Worm (Caenorhabditis elegans) whole organism, L4 larva: ENCODE results near the gene ppk-3.

ENCODE experiments used
- F26F4.8 ChIP-seq: fragments of 200-800 bp; sonication (Bioruptor generic); conservative IDR thresholded peaks from 2 replicates; pipeline ENCODE4 v1.3.6; 2022; ENCODE audit warnings: missing genetic modification characterization, missing compliant biosample characterization
- R02D3.7 ChIP-seq: fragments of 150-350 bp; sonication (generic microtip); optimal IDR thresholded peaks from 3 replicates; lab custom pipeline; 2014; ENCODE audit warnings: missing biosample characterization, missing genetic modification characterization
- Y5F2A.4 ChIP-seq: fragments of 200-800 bp; sonication (Bioruptor generic); optimal IDR thresholded peaks from 2 replicates; lab custom pipeline; 2018; ENCODE audit warnings: mild to moderate bottlenecking, missing genetic modification characterization, missing compliant biosample characterization
- ZK337.2 ChIP-seq: fragments of 200-800 bp; sonication (Bioruptor generic); IDR thresholded peaks from 2 replicates; pipeline ENCODE4 v1.3.6; 2022; ENCODE audit warnings: missing genetic modification reagents, missing genetic modification characterization, missing compliant biosample characterization
- aha-1 ChIP-seq: fragments of 150-350 bp; peaks from one replicate; lab custom pipeline; 2014; ENCODE audit warnings: missing biosample characterization, missing genetic modification characterization
- ama-1 ChIP-seq: fragments of 150-350 bp; optimal IDR thresholded peaks from 2 replicates; lab custom pipeline; 2014; ENCODE audit warnings: inconsistent platforms, mixed read lengths
- ceh-20 ChIP-seq: fragments of 200-800 bp; sonication (Bioruptor generic); IDR thresholded peaks from 2 replicates; pipeline ENCODE4 v1.3.6; 2022; ENCODE audit warnings: missing genetic modification reagents, missing genetic modification characterization, missing compliant biosample characterization
- ceh-82 ChIP-seq: sonication (generic microtip); optimal IDR thresholded peaks from 2 replicates; lab custom pipeline; 2017; ENCODE audit warnings: missing biosample characterization, missing genetic modification characterization
- daf-8 ChIP-seq: fragments of 200-800 bp; sonication (Bioruptor generic); IDR thresholded peaks from 2 replicates; pipeline ENCODE4 v1.3.6; 2022; ENCODE audit warnings: missing genetic modification characterization, missing compliant biosample characterization
- dmd-8 ChIP-seq: fragments of 200-800 bp; sonication (Bioruptor generic); IDR thresholded peaks from 2 replicates; pipeline ENCODE4 v1.3.6; 2022; ENCODE audit warnings: missing genetic modification characterization, missing compliant biosample characterization
- dmd-9 ChIP-seq: fragments of 200-800 bp; sonication (Bioruptor generic); IDR thresholded peaks from 2 replicates; pipeline ENCODE4 v1.3.6; 2022; ENCODE audit warnings: missing genetic modification reagents, missing genetic modification characterization, missing compliant biosample characterization
- duxl-1 ChIP-seq: sonication (generic microtip); optimal IDR thresholded peaks from 2 replicates; lab custom pipeline; 2016; ENCODE audit warnings: mild to moderate bottlenecking, missing genetic modification characterization, moderate library complexity, missing compliant biosample characterization; ENCODE audit not compliant: poor library complexity
- dve-1 ChIP-seq: sonication (generic microtip); optimal IDR thresholded peaks from 2 replicates; lab custom pipeline; 2017; ENCODE audit warnings: antibody characterized with exemption, mild to moderate bottlenecking, missing genetic modification characterization, missing compliant biosample characterization; ENCODE audit not compliant: insufficient read depth
- fkh-10 ChIP-seq: fragments of 150-350 bp; optimal IDR thresholded peaks from 2 replicates; lab custom pipeline; 2014; ENCODE audit warnings: missing biosample characterization, missing genetic modification reagents, missing genetic modification characterization
- hif-1 ChIP-seq, 2 experiments: sonication (generic microtip); optimal IDR thresholded peaks; 2 replicates each; lab custom pipeline; 2016 to 2017; ENCODE audit warnings: missing compliant biosample characterization in 2 of 2, missing genetic modification characterization in 2 of 2, missing genetic modification reagents in 2 of 2, missing genotype in 2 of 2, mild to moderate bottlenecking in 1 of 2
- hlh-30 ChIP-seq: sonication (generic microtip); optimal IDR thresholded peaks from 2 replicates; lab custom pipeline; 2017; ENCODE audit warnings: antibody characterized with exemption, mild to moderate bottlenecking, missing genetic modification characterization, missing compliant biosample characterization; ENCODE audit not compliant: insufficient read depth
- hmg-1.1 ChIP-seq: fragments of 200-800 bp; sonication (Bioruptor generic); IDR thresholded peaks from 2 replicates; pipeline ENCODE4 v1.3.6; 2022; ENCODE audit warnings: missing genetic modification reagents, missing genetic modification characterization, missing compliant biosample characterization
- lin-29 ChIP-seq: fragments of 200-800 bp; sonication (Bioruptor generic); IDR thresholded peaks from 2 replicates; pipeline ENCODE4 v1.3.6; 2022; ENCODE audit warnings: missing genetic modification reagents, missing genetic modification characterization, missing compliant biosample characterization
- lir-3 ChIP-seq: sonication (generic microtip); optimal IDR thresholded peaks from 2 replicates; lab custom pipeline; 2016; ENCODE audit warnings: mild to moderate bottlenecking, missing genetic modification characterization, missing compliant biosample characterization
- madf-9 ChIP-seq: fragments of 200-800 bp; sonication (Bioruptor generic); conservative IDR thresholded peaks from 2 replicates; pipeline ENCODE4 v1.3.6; 2022; ENCODE audit warnings: missing genetic modification reagents, missing genetic modification characterization, missing compliant biosample characterization
- mep-1 ChIP-seq: fragments of 150-350 bp; sonication (generic microtip); optimal IDR thresholded peaks from 3 replicates; lab custom pipeline; 2014; ENCODE audit warnings: missing biosample characterization, missing genetic modification characterization
- nhr-10 ChIP-seq: fragments of 150-350 bp; optimal IDR thresholded peaks from 2 replicates; lab custom pipeline; 2014; ENCODE audit warnings: missing biosample characterization, missing genetic modification characterization
- nhr-11 ChIP-seq: fragments of 150-350 bp; optimal IDR thresholded peaks from 2 replicates; lab custom pipeline; 2014; ENCODE audit warnings: missing biosample characterization, missing genetic modification characterization
- nhr-237 ChIP-seq: sonication (generic microtip); optimal IDR thresholded peaks from 2 replicates; lab custom pipeline; 2017; ENCODE audit warnings: missing biosample characterization, missing genetic modification characterization
- nhr-25 ChIP-seq: sonication (generic microtip); optimal IDR thresholded peaks from 2 replicates; lab custom pipeline; 2017; ENCODE audit warnings: missing genetic modification characterization, mild to moderate bottlenecking, missing compliant biosample characterization, antibody characterized with exemption, moderate library complexity, borderline replicate concordance; ENCODE audit not compliant: insufficient read depth
- nhr-28 ChIP-seq: fragments of 150-350 bp; optimal IDR thresholded peaks from 2 replicates; lab custom pipeline; 2014; ENCODE audit warnings: missing biosample characterization, missing genetic modification characterization
- nhr-76 ChIP-seq: fragments of 150-350 bp; optimal IDR thresholded peaks from 2 replicates; lab custom pipeline; 2014; ENCODE audit warnings: missing biosample characterization, missing genetic modification characterization
- pha-4 ChIP-seq, 2 experiments: fragments of 150-350 bp in 1 of 2; fragments of 200-800 bp in 1 of 2; sonication (Bioruptor generic) in 1 of 2; IDR thresholded peaks in 1 of 2; optimal IDR thresholded peaks in 1 of 2; 2 replicates each; pipeline versions ENCODE4 v1.3.6 to Lab custom; 2014 to 2022; ENCODE audit warnings: missing genetic modification characterization in 2 of 2, missing genetic modification reagents in 2 of 2, missing biosample characterization in 1 of 2, missing compliant biosample characterization in 1 of 2
- set-16 ChIP-seq: fragments of 200-800 bp; sonication (Bioruptor generic); IDR thresholded peaks from 2 replicates; pipeline ENCODE4 v1.3.6; 2022; ENCODE audit warnings: missing genetic modification reagents, missing genetic modification characterization, missing compliant biosample characterization
- unc-130 ChIP-seq: sonication (generic microtip); optimal IDR thresholded peaks from 2 replicates; lab custom pipeline; 2016; ENCODE audit warnings: missing genetic modification reagents, missing genetic modification characterization, missing compliant biosample characterization
- unc-39 ChIP-seq: sonication (generic microtip); optimal IDR thresholded peaks from 2 replicates; lab custom pipeline; 2017; ENCODE audit warnings: missing biosample characterization, missing genetic modification characterization
- unc-62 ChIP-seq, 3 experiments: fragments of 150-350 bp in 1 of 3; sonication (generic microtip); optimal IDR thresholded peaks in 2 of 3; peaks in 1 of 3; 1 replicate in 1 of 3; 2 replicates in 2 of 3; lab custom pipeline; 2014 to 2017; ENCODE audit warnings: missing biosample characterization in 3 of 3, missing genetic modification characterization in 3 of 3, missing genetic modification reagents in 3 of 3, missing genotype in 1 of 3
- zag-1 ChIP-seq: fragments of 150-350 bp; optimal IDR thresholded peaks from 2 replicates; lab custom pipeline; 2014; ENCODE audit warnings: missing biosample characterization, missing genetic modification characterization
- zip-2 ChIP-seq: fragments of 150-350 bp; optimal IDR thresholded peaks from 2 replicates; lab custom pipeline; 2014; ENCODE audit warnings: missing biosample characterization, missing genetic modification characterization

Gene ppk-3

DNA sequence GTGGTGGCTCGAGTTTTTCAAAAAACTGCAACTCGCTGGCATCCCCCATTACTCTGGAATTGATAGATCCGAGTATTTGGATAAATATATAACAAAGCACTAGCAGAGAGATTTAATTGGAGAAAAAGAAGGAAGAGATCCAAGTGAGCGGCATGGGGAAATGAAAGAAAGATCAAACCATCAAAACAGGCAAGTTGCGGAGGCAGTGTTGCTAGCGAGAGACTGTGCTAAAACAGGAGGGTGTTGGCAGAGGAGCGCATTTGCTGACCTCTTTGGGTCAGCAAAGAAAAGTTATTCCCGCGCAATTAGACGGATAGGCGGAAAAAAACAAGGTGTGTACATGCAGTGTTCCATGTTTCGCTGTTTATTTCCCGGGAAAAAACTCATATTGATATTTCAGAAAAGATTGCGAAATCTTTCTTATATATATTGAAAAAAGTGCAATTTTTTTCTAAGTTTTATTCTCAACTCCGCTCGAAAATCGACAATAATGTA, at the start of gene ppk-3 (continued):
- no peak for TF ChIP-seq lir-3 (tag; lab: Kevin White, UChicago)
- peak; percentile 76 for TF ChIP-seq nhr-11

DNA sequence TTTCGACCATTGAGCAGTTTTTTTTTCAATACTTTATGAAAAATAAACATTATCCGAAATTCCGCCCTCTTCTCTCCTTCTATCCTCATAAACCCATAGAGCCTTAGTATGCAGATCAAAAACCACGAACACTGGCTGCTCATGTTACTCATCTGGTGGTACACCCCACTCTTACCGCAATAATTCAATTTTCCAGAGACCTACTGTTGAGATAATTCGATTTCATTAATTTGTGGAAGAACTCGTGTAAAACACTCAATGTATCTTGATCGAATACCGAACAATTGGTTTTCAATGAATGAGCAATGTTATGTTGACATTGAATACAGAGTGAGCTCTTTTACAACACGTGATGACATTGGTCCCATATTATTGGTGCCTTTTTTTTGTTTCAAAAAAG, 46.0 kb upstream of the ppk-3 start:
- TF ChIP-seq F26F4.8 (GFP tag; lab: Robert Waterston, UW) (no peak), ama-1 (lab: Kevin White, UChicago) (no peak), ceh-82 (no peak), zag-1 (no peak), fkh-10 (no peak), nhr-237 (no peak), dmd-9 (GFP tag; lab: Robert Waterston, UW) (no peak), lin-29 (no peak), R02D3.7 (tag; lab: Kevin White, UChicago) (no peak)
- TF ChIP-seq, all 104 proteins: peak for 0

DNA sequence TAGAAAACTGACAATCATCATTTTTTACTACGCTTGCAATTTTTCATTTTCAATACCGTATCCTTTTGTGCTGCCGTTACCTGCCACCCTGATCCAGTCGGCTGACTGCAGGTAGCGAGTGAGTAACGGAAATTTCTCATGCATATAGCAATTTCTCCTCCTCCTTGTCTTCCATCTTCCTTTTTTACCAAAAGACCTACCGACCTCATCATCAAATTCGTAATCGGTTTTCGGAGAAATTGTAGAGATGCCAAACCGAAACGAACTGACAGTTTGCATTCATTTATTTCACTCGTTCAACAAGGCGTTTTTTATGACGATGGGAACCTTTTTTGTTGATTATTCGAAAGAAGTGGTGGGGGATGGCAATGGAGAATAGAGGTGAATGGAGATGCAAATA, 40.8 kb upstream of the ppk-3 start:
- TF ChIP-seq hlh-30 (tag; lab: Kevin White, UChicago) (no peak), aha-1 (tag; lab: Kevin White, UChicago) (peak; percentile 31), nhr-25 (peak; percentile 14)

- peak; percentile 80 for TF ChIP-seq nhr-25
- TF ChIP-seq fkh-10 = no peak
- no peak for TF ChIP-seq hif-1 (tag; optimal IDR thresholded peaks at IDR 0.05; lab: Kevin White, UChicago)
- TF ChIP-seq unc-62 (GFP tag; optimal IDR thresholded peaks at IDR 0.05 in 1 of 2; lab: Kevin White, UChicago) = peak in 1 of 2 experiments; percentile 81
- no peak for TF ChIP-seq unc-62 (tag; optimal IDR thresholded peaks at IDR 0.05; lab: Kevin White, UChicago)
- TF ChIP-seq nhr-11 = no peak
- TF ChIP-seq set-16 (GFP tag; lab: Robert Waterston, UW) = no peak
- TF ChIP-seq dve-1 = no peak
- no peak for TF ChIP-seq Y5F2A.4 (GFP tag; lab: Kevin White, UChicago)
- TF ChIP-seq ceh-82 = no peak
- no peak for TF ChIP-seq dmd-8
- no peak for TF ChIP-seq madf-9 (GFP tag; lab: Robert Waterston, UW)
- no peak for TF ChIP-seq duxl-1 (tag; lab: Kevin White, UChicago)
- peak; percentile 33 for TF ChIP-seq nhr-28 (tag; lab: Kevin White, UChicago)
- TF ChIP-seq ZK337.2 (GFP tag; lab: Robert Waterston, UW) = no peak
- TF ChIP-seq unc-39 (tag; lab: Kevin White, UChicago) = no peak
- no peak for TF ChIP-seq pha-4 (GFP tag; IDR thresholded peaks at IDR 0.05; lab: Robert Waterston, UW)
- TF ChIP-seq pha-4 (tag; optimal IDR thresholded peaks at IDR 0.05; lab: Kevin White, UChicago) = no peak
- TF ChIP-seq mep-1 (tag; lab: Kevin White, UChicago) = peak; percentile 12
- TF ChIP-seq ceh-20 (GFP tag; lab: Robert Waterston, UW) = no peak
These were observed 38.9 kb upstream of the ppk-3 start for ce11 chrX:13014341-13014740.

- TF ChIP-seq duxl-1 (tag; lab: Kevin White, UChicago) (no peak), unc-130 (GFP tag; lab: Kevin White, UChicago) (no peak), nhr-10 (tag; lab: Kevin White, UChicago) (no peak), dmd-8 (no peak), dve-1 (no peak), unc-62 (GFP tag; optimal IDR thresholded peaks at IDR 0.05 in 1 of 2; lab: Kevin White, UChicago) (peak in 1 of 2 experiments; percentile 43), unc-62 (tag; optimal IDR thresholded peaks at IDR 0.05; lab: Kevin White, UChicago) (no peak)
These were observed 36.5 kb upstream of the ppk-3 start for ce11 chrX:13011897-13012296.

DNA sequence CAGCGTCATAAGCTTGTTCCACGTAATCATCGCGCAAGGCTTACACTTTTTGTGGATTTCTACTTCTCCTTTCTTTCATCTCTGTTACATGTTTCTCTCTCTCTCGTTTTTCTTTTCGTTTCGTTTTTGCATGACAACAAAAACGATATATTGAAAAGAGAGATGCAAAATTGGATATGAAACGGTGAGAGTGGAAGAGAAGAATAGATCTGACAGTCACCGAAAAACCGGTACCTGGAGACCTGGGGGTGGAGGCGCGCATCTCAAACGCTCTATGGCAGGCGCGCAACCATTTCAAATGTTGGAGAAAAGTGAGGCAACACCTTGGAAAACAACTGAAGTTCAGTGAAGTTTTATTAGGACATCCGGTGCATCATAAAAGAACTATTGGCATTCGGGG, 34.2 kb upstream of the ppk-3 start:
- TF ChIP-seq nhr-76 (tag; lab: Kevin White, UChicago) = no peak
- TF ChIP-seq hmg-1.1 (GFP tag; lab: Robert Waterston, UW) = no peak
- no peak for TF ChIP-seq nhr-237
- TF ChIP-seq zip-2 (tag; lab: Kevin White, UChicago) = no peak
- TF ChIP-seq nhr-25 = peak; percentile 96
- TF ChIP-seq daf-8 (GFP tag; lab: Robert Waterston, UW) = no peak
- peak; percentile 16 for TF ChIP-seq mep-1 (tag; lab: Kevin White, UChicago)
- peak; percentile 35 for TF ChIP-seq hlh-30 (tag; lab: Kevin White, UChicago)
